Worm (Caenorhabditis elegans): ENCODE measurements around the gene ZK228.1.

- TF ChIP-seq pha-4 (tag; optimal IDR thresholded peaks at IDR 0.05) (no peak), snpc-1.1 (tag; optimal IDR thresholded peaks at IDR 0.05; ENCODE audit: insufficient read depth) (no peak), bed-1 (GFP tag; IDR thresholded peaks at IDR 0.05) (no peak), rec-8 (tag; optimal IDR thresholded peaks at IDR 0.05) (no peak), efl-1 (GFP tag; optimal IDR thresholded peaks at IDR 0.05) (no peak), akir-1 (GFP tag; optimal IDR thresholded peaks at IDR 0.05) (no peak), rpc-1 (optimal IDR thresholded peaks at IDR 0.05) (no peak), rpc-1 (tag; optimal IDR thresholded peaks at IDR 0.05) (no peak), snpc-4 (GFP tag; optimal IDR thresholded peaks at IDR 0.05) (no peak), snpc-4 (tag; optimal IDR thresholded peaks at IDR 0.05) (no peak), ztf-28 (GFP tag; IDR thresholded peaks at IDR 0.05) (no peak), atf-7 (tag; optimal IDR thresholded peaks at IDR 0.05) (no peak), F23B12.7 (tag; optimal IDR thresholded peaks at IDR 0.05; ENCODE audit: insufficient read depth) (no peak), dox-1 (GFP tag; IDR thresholded peaks at IDR 0.05) (no peak)
Observed at ce11 chrV:18395649-18396048, 48.6 kb upstream of the ZK228.1 start, which contains the start of gene Y51A2B.9.
